Fruit fly (Drosophila melanogaster) whole organism, wandering third instar larva: Measurements from ENCODE around the gene CG31954.

Source experiments
- Abd-B ChIP-seq: fragments of >200 bp; optimal IDR thresholded peaks from 2 replicates; lab custom pipeline; 2017; ENCODE audit warnings: missing biosample characterization, missing genetic modification characterization
- CG32264 ChIP-seq: fragments of 200-800 bp; sonication (Bioruptor generic); optimal IDR thresholded peaks from 2 replicates; lab custom pipeline; 2016; ENCODE audit warnings: missing biosample characterization, missing genetic modification characterization
- CG9705 ChIP-seq: fragments of 200-800 bp; sonication (Bioruptor generic); optimal IDR thresholded peaks from 2 replicates; lab custom pipeline; 2018; ENCODE audit warnings: missing biosample characterization, mild to moderate bottlenecking, missing genetic modification characterization
- CrebA ChIP-seq: fragments of 200-800 bp; sonication (Bioruptor generic); optimal IDR thresholded peaks from 2 replicates; lab custom pipeline; 2016; ENCODE audit warnings: missing biosample characterization, mild to moderate bottlenecking, missing genetic modification characterization, borderline replicate concordance
- Dfd ChIP-seq: fragments of >200 bp; optimal IDR thresholded peaks from 2 replicates; lab custom pipeline; 2017; ENCODE audit warnings: missing biosample characterization, missing genetic modification characterization
- Dif ChIP-seq: fragments of 200-275, 200-300 bp; sonication (Bioruptor generic); optimal IDR thresholded peaks from 2 replicates; lab custom pipeline; 2018; ENCODE audit warnings: missing biosample characterization, missing genetic modification characterization; ENCODE audit not compliant: partially characterized antibody
- GATAd ChIP-seq: sonication (Bioruptor generic); optimal IDR thresholded peaks from 2 replicates; lab custom pipeline; 2016; ENCODE audit warnings: missing biosample characterization, missing genetic modification characterization
- HLH106 ChIP-seq: fragments of 200-800 bp; optimal IDR thresholded peaks from 3 replicates; lab custom pipeline; 2019; ENCODE audit warnings: missing biosample characterization, mild to moderate bottlenecking, missing genetic modification characterization, moderate library complexity
- Hnf4 ChIP-seq: fragments of 200-800 bp; sonication (Bioruptor generic); optimal IDR thresholded peaks from 2 replicates; lab custom pipeline; 2016; ENCODE audit warnings: missing biosample characterization, mild to moderate bottlenecking, missing genetic modification characterization
- Hr83 ChIP-seq: fragments of 200-300 bp; sonication (Bioruptor generic); optimal IDR thresholded peaks from 2 replicates; lab custom pipeline; 2016; ENCODE audit warnings: missing biosample characterization, mild to moderate bottlenecking, missing genetic modification characterization, moderate library complexity; ENCODE audit not compliant: poor library complexity, severe bottlenecking
- Mio ChIP-seq: sonication (Bioruptor generic); optimal IDR thresholded peaks from 2 replicates; lab custom pipeline; 2016; ENCODE audit warnings: missing biosample characterization, missing genetic modification characterization
- N ChIP-seq: fragments of >200 bp; optimal IDR thresholded peaks from 2 replicates; lab custom pipeline; 2018; ENCODE audit warnings: missing biosample characterization, missing external identifiers, missing genetic modification characterization
- OdsH ChIP-seq: fragments of 200-800 bp; sonication (Bioruptor generic); optimal IDR thresholded peaks from 2 replicates; lab custom pipeline; 2016; ENCODE audit warnings: missing biosample characterization, mild to moderate bottlenecking, missing genetic modification characterization
- Rel ChIP-seq, 2 experiments: fragments of 200-800 bp; sonication (Bioruptor generic) in 1 of 2; optimal IDR thresholded peaks; 2 replicates in 1 of 2; 3 replicates in 1 of 2; lab custom pipeline; 2016 to 2019; ENCODE audit warnings: mild to moderate bottlenecking in 2 of 2, missing biosample characterization in 2 of 2, missing genetic modification characterization in 2 of 2, moderate library complexity in 1 of 2
- Sp1 ChIP-seq: fragments of 200-800 bp; sonication (Bioruptor generic); optimal IDR thresholded peaks from 3 replicates; lab custom pipeline; 2019; ENCODE audit warnings: missing biosample characterization, mild to moderate bottlenecking, missing genetic modification characterization, moderate library complexity
- Vsx2 ChIP-seq: fragments of 200-300, 225-300 bp; sonication (Bioruptor generic); optimal IDR thresholded peaks from 2 replicates; lab custom pipeline; 2018; ENCODE audit warnings: missing biosample characterization, missing genetic modification characterization; ENCODE audit not compliant: partially characterized antibody
- br ChIP-seq: fragments of 200-800 bp; sonication (Bioruptor generic); optimal IDR thresholded peaks from 2 replicates; lab custom pipeline; 2016; ENCODE audit warnings: missing biosample characterization, missing genetic modification characterization
- brk ChIP-seq: fragments of 200-800 bp; sonication (Bioruptor generic); optimal IDR thresholded peaks from 2 replicates; lab custom pipeline; 2016; ENCODE audit warnings: missing biosample characterization, mild to moderate bottlenecking, missing genetic modification characterization
- dl ChIP-seq, 2 experiments: fragments of 175-275, 200-275 bp in 1 of 2; fragments of 200-275 bp in 1 of 2; sonication (Bioruptor generic); optimal IDR thresholded peaks; lab custom pipeline; 2018; ENCODE audit warnings: mild to moderate bottlenecking in 2 of 2, missing biosample characterization in 2 of 2, missing genetic modification characterization in 2 of 2, moderate library complexity in 2 of 2; ENCODE audit not compliant: partially characterized antibody in 2 of 2, insufficient read depth in 1 of 2
- dmrt93B ChIP-seq: fragments of 200-800 bp; sonication (Bioruptor generic); optimal IDR thresholded peaks from 2 replicates; lab custom pipeline; 2018; ENCODE audit warnings: missing biosample characterization, mild to moderate bottlenecking, missing genetic modification characterization
- dsf ChIP-seq: sonication (Bioruptor generic); optimal IDR thresholded peaks from 2 replicates; lab custom pipeline; 2016; ENCODE audit warnings: missing biosample characterization, missing genetic modification characterization, borderline replicate concordance
- ey ChIP-seq: fragments of 200-800 bp; sonication (Bioruptor generic); optimal IDR thresholded peaks from 2 replicates; lab custom pipeline; 2016; ENCODE audit warnings: missing biosample characterization, missing genetic modification characterization
- foxo ChIP-seq, 2 experiments: fragments of 200-800 bp; sonication (Bioruptor generic); optimal IDR thresholded peaks; 2 replicates in 1 of 2; 3 replicates in 1 of 2; lab custom pipeline; 2016 to 2017; ENCODE audit warnings: missing biosample characterization in 2 of 2, missing genetic modification characterization in 2 of 2
- fru ChIP-seq: fragments of 200-800 bp; sonication (Bioruptor generic); optimal IDR thresholded peaks from 3 replicates; lab custom pipeline; 2016; ENCODE audit warnings: missing biosample characterization, mild to moderate bottlenecking, missing genetic modification characterization
- h ChIP-seq: fragments of 200-800 bp; sonication (Bioruptor generic); optimal IDR thresholded peaks from 3 replicates; lab custom pipeline; 2016; ENCODE audit warnings: missing biosample characterization, mild to moderate bottlenecking, missing genetic modification characterization
- jim ChIP-seq: fragments of 175-275, 200-325 bp; sonication (Bioruptor generic); optimal IDR thresholded peaks from 2 replicates; lab custom pipeline; 2016; ENCODE audit warnings: missing biosample characterization, mild to moderate bottlenecking, missing genetic modification characterization
- lola ChIP-seq: fragments of >200 bp; optimal IDR thresholded peaks from 2 replicates; lab custom pipeline; 2017; ENCODE audit warnings: missing biosample characterization, missing genetic modification characterization
- pan ChIP-seq: fragments of >200 bp; optimal IDR thresholded peaks from 2 replicates; lab custom pipeline; 2017
- psq ChIP-seq: fragments of 200-800 bp; sonication (Bioruptor generic); optimal IDR thresholded peaks from 3 replicates; lab custom pipeline; 2017; ENCODE audit warnings: missing biosample characterization, mild to moderate bottlenecking, missing genetic modification characterization, moderate library complexity
- rgr ChIP-seq: fragments of 200-800 bp; sonication (Bioruptor generic); optimal IDR thresholded peaks from 3 replicates; lab custom pipeline; 2016; ENCODE audit warnings: missing biosample characterization, mild to moderate bottlenecking, missing genetic modification characterization
- sage ChIP-seq: fragments of 200-800 bp; sonication (Bioruptor generic); optimal IDR thresholded peaks from 2 replicates; lab custom pipeline; 2016; ENCODE audit warnings: missing biosample characterization, mild to moderate bottlenecking, missing genetic modification characterization
- tai ChIP-seq: sonication (Bioruptor generic); optimal IDR thresholded peaks from 2 replicates; lab custom pipeline; 2016; ENCODE audit warnings: missing biosample characterization, missing genetic modification characterization
- usp ChIP-seq: fragments of >200 bp; optimal IDR thresholded peaks from 2 replicates; lab custom pipeline; 2017; ENCODE audit warnings: missing biosample characterization, missing genetic modification characterization
- woc ChIP-seq: sonication (Bioruptor generic); optimal IDR thresholded peaks from 2 replicates; lab custom pipeline; 2016; ENCODE audit warnings: missing biosample characterization, mild to moderate bottlenecking, missing genetic modification characterization

CG31954 gene

dm6 chr2L:3558299-3558698 lies 48.4 kb upstream of the CG31954 start:
- TF ChIP-seq Hr83 (GFP tag; lab: Kevin White, UChicago): no peak
- TF ChIP-seq br: no peak
- TF ChIP-seq Hnf4 (GFP tag; lab: Kevin White, UChicago): no peak
- no peak for TF ChIP-seq OdsH (GFP tag; lab: Kevin White, UChicago)
- no peak for TF ChIP-seq psq (GFP tag; lab: Kevin White, UChicago)
- no peak for TF ChIP-seq N (GFP tag; lab: Kevin White, UChicago)
- no peak for TF ChIP-seq sage (GFP tag; lab: Kevin White, UChicago)
- no peak for TF ChIP-seq Dif
- TF ChIP-seq ey (GFP tag; lab: Kevin White, UChicago): peak; percentile 38
- TF ChIP-seq fru (GFP tag; lab: Kevin White, UChicago): peak; percentile 34
- no peak for TF ChIP-seq pan (lab: Kevin White, UChicago)
- no peak for TF ChIP-seq rgr
- TF ChIP-seq Vsx2 (GFP tag; lab: Kevin White, UChicago): no peak
- no peak for TF ChIP-seq Dfd
- TF ChIP-seq tai (GFP tag; lab: Kevin White, UChicago): no peak
- TF ChIP-seq usp: no peak
- no peak for TF ChIP-seq GATAd (GFP tag; lab: Kevin White, UChicago)
- no peak for TF ChIP-seq dl (GFP tag; optimal IDR thresholded peaks at IDR 0.05; lab: Kevin White, UChicago; ENCODE audit: insufficient read depth in 1 of 2, partially characterized antibody in 2 of 2)
- TF ChIP-seq dmrt93B: no peak
- peak; percentile 4 for TF ChIP-seq HLH106
- no peak for TF ChIP-seq jim (GFP tag; lab: Kevin White, UChicago)
- no peak for TF ChIP-seq Rel (GFP tag; optimal IDR thresholded peaks at IDR 0.05; lab: Kevin White, UChicago)
- no peak for TF ChIP-seq Rel (tag; optimal IDR thresholded peaks at IDR 0.05; lab: Kevin White, UChicago)
- peak; percentile 43 for TF ChIP-seq h (GFP tag; lab: Kevin White, UChicago)
- TF ChIP-seq foxo (GFP tag; optimal IDR thresholded peaks at IDR 0.05; lab: Kevin White, UChicago): peak in 1 of 2 experiments; percentile 23
- TF ChIP-seq woc (GFP tag; lab: Kevin White, UChicago): peak; percentile 35
- TF ChIP-seq Sp1 (GFP tag; lab: Kevin White, UChicago): no peak
- TF ChIP-seq brk (GFP tag; lab: Kevin White, UChicago): no peak

dm6 chr2L:3557471-3557870 lies 47.6 kb upstream of the CG31954 start:
- peak; percentile 9 for TF ChIP-seq fru (GFP tag; lab: Kevin White, UChicago)
- TF ChIP-seq dmrt93B: no peak
- TF ChIP-seq dl (GFP tag; optimal IDR thresholded peaks at IDR 0.05; lab: Kevin White, UChicago; ENCODE audit: insufficient read depth in 1 of 2, partially characterized antibody in 2 of 2): no peak
- TF ChIP-seq N (GFP tag; lab: Kevin White, UChicago): no peak
- no peak for TF ChIP-seq dsf

- no peak for TF ChIP-seq usp
- TF ChIP-seq sage (GFP tag; lab: Kevin White, UChicago): no peak
- TF ChIP-seq N (GFP tag; lab: Kevin White, UChicago): no peak
- no peak for TF ChIP-seq jim (GFP tag; lab: Kevin White, UChicago)
- TF ChIP-seq Dif: no peak
- TF ChIP-seq GATAd (GFP tag; lab: Kevin White, UChicago): no peak
- no peak for TF ChIP-seq brk (GFP tag; lab: Kevin White, UChicago)
- TF ChIP-seq lola: no peak
- TF ChIP-seq Rel (GFP tag; optimal IDR thresholded peaks at IDR 0.05; lab: Kevin White, UChicago): no peak
- TF ChIP-seq Rel (tag; optimal IDR thresholded peaks at IDR 0.05; lab: Kevin White, UChicago): no peak
- TF ChIP-seq Mio (GFP tag; lab: Kevin White, UChicago): no peak
- no peak for TF ChIP-seq foxo (GFP tag; optimal IDR thresholded peaks at IDR 0.05; lab: Kevin White, UChicago)
- no peak for TF ChIP-seq pan (lab: Kevin White, UChicago)
- no peak for TF ChIP-seq CG9705
- TF ChIP-seq CrebA (GFP tag; lab: Kevin White, UChicago): no peak
- no peak for TF ChIP-seq Abd-B (GFP tag; lab: Kevin White, UChicago)
- no peak for TF ChIP-seq dsf
- TF ChIP-seq CG32264 (GFP tag; lab: Kevin White, UChicago): no peak
- TF ChIP-seq h (GFP tag; lab: Kevin White, UChicago): no peak
Observed at dm6 chr2L:3556937-3557336, 47.0 kb upstream of the CG31954 start.
